Fruit fly (Drosophila melanogaster): ENCODE measurements around the gene CG42747.

- TF ChIP-seq h (optimal IDR thresholded peaks at IDR 0.05) (no peak), Sin3A (optimal IDR thresholded peaks at IDR 0.05) (no peak), Myc (optimal IDR thresholded peaks at IDR 0.05) (no peak), ttk (optimal IDR thresholded peaks at IDR 0.05) (no peak), psq (optimal IDR thresholded peaks at IDR 0.05) (no peak)
Observed at dm6 chr3L:6447708-6448107, 47.3 kb downstream of the CG42747 start.
